Worm (Caenorhabditis elegans): Measurements from ENCODE around the gene bus-18.
"Not testable (repeated sequence)": the region's sequence is repeated elsewhere in the genome, so short reads cannot be mapped to it uniquely, and the experiment has no call there.

bus-18 gene

DNA sequence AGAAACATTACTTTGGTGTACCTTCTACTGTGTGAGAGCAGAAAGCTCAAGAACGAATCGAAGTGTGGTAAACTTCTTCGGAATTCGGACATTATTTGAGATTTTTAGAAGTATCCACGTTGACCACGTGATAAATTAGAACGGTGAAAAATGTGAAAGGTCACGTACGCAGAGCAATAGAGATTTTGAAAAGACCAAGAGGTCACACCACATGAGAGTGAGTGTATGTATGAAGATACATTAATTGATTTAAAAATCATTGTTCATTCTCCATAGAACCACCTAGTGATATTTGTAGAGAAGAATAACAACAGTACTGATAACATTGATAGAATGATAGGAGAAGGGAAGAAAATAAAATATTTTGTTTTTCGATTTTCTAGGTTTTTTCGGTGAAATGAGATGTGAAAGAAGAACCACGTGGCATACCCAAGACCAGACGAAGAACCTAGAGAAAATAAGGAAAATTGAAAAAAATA is 49.0 kb downstream of the bus-18 start, which contains the start of gene pyc-1 (continued):
- peak; percentile 13 for TF ChIP-seq ztf-4 (tag; optimal IDR thresholded peaks at IDR 0.05)
- TF ChIP-seq alr-1 (tag; optimal IDR thresholded peaks at IDR 0.05; ENCODE audit: borderline replicate concordance) = no peak
- TF ChIP-seq lin-35 (GFP tag; optimal IDR thresholded peaks at IDR 0.05) = peak in 1 of 2 experiments; percentile 72
- TF ChIP-seq ama-1 (optimal IDR thresholded peaks at IDR 0.05) = peak; percentile 69
- peak; percentile 8 for TF ChIP-seq snpc-4 (tag; optimal IDR thresholded peaks at IDR 0.05)
- no peak for TF ChIP-seq unc-30 (tag; optimal IDR thresholded peaks at IDR 0.05)
- TF ChIP-seq lin-14 (GFP tag; optimal IDR thresholded peaks at IDR 0.05) = peak; percentile 64
- no peak for TF ChIP-seq skn-1 (tag; optimal IDR thresholded peaks at IDR 0.05)
- TF ChIP-seq mab-9 (GFP tag; IDR thresholded peaks at IDR 0.05) = no peak
- peak; percentile 37 for TF ChIP-seq elt-2 (tag; optimal IDR thresholded peaks at IDR 0.05)
- no peak for TF ChIP-seq isw-1 (GFP tag; IDR thresholded peaks at IDR 0.05)

DNA sequence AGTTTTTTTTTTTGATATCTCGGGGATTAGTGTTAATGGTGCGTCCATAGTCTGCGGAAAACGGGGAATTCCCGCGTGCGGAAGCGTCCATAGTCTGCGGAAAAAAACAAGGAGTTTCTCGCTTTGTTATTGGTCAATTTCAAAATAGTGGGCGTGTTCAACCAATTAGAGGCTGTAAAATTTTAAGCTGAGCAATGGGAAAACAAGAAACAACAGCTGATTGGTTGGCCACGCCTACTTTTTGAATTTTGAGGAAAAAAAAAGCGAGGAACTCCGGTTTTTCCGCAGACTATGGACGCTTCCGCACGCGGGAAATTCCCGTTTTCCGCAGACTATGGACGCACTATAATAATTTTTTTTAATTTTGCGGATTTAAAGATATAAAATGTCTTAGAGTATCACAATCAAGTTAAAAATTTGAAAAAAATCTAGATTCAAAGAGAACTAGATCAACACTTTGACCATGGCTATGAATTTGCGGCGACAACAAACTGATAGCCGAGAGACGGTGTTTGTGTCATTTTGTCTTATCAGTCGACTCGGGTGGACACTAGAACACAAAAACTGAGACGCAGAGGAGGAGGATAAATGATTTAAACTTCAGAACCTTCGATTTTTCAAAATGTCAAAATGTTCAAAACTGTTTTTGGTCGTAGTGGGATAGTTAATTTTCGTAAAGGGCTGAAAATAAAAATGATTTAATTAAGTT is 49.8 kb downstream of the bus-18 start:
- TF ChIP-seq lin-35 (GFP tag; optimal IDR thresholded peaks at IDR 0.05) = peak in 1 of 2 experiments; percentile 17
- peak in 2 of 6 experiments; percentile 27 to 66 for TF ChIP-seq elt-3 (tag; optimal IDR thresholded peaks at IDR 0.05)
- TF ChIP-seq blmp-1 (tag; optimal IDR thresholded peaks at IDR 0.05) = peak; percentile 45
- TF ChIP-seq efl-1 (optimal IDR thresholded peaks at IDR 0.05) = not testable (repeated sequence)
- TF ChIP-seq efl-1 (GFP tag; optimal IDR thresholded peaks at IDR 0.05 in 1 of 2) = peak in 1 of 2 experiments; percentile 58

DNA sequence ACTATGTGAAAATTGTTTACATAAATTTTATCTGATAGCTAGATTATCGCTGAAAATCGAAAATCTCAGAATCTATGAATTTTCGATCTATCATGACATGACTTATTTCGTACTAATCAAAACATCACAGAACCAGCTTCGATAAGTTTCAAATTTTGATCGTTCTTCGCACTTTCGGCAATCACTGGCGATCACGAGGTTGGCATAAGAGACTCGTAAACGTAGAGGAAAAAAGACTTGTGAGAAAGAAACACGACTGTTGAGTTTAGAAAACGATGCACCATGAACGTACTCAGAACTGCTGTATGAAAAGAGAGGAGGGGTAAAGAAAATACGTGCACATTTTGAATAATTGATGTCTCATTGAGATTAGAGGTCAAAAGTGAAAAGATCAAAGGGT is 50.5 kb downstream of the bus-18 start:
- TF ChIP-seq hlh-4 (tag; optimal IDR thresholded peaks at IDR 0.05) (no peak), skn-1 (tag; optimal IDR thresholded peaks at IDR 0.05) (peak; percentile 22), lin-35 (GFP tag; optimal IDR thresholded peaks at IDR 0.05) (peak; percentile 45 to 86), rnt-1 (tag; optimal IDR thresholded peaks at IDR 0.05) (peak; percentile 90), ceh-82 (tag; optimal IDR thresholded peaks at IDR 0.05) (peak in 2 of 3 experiments; percentile 40 to 44), fkh-8 (tag; optimal IDR thresholded peaks at IDR 0.05) (no peak), alr-1 (tag; optimal IDR thresholded peaks at IDR 0.05; ENCODE audit: borderline replicate concordance) (no peak), lin-39 (tag; optimal IDR thresholded peaks at IDR 0.05) (peak; percentile 79), unc-30 (tag; optimal IDR thresholded peaks at IDR 0.05) (no peak), mdl-1 (tag; optimal IDR thresholded peaks at IDR 0.05) (peak in 1 of 2 experiments; percentile 88), ets-5 (GFP tag; IDR thresholded peaks at IDR 0.05) (no peak), nhr-28 (tag; optimal IDR thresholded peaks at IDR 0.05) (no peak), ztf-4 (tag; optimal IDR thresholded peaks at IDR 0.05) (peak; percentile 93), ceh-90 (tag; optimal IDR thresholded peaks at IDR 0.05) (no peak), nhr-20 (tag; optimal IDR thresholded peaks at IDR 0.05) (peak; percentile 97), lsy-2 (tag; optimal IDR thresholded peaks at IDR 0.05) (peak; percentile 75 to 81), nhr-84 (tag; optimal IDR thresholded peaks at IDR 0.05) (no peak), lin-14 (GFP tag; optimal IDR thresholded peaks at IDR 0.05) (peak; percentile 91), lin-15B (tag; optimal IDR thresholded peaks at IDR 0.05) (no peak), efl-1 (optimal IDR thresholded peaks at IDR 0.05) (peak; percentile 34 to 58), efl-1 (GFP tag; optimal IDR thresholded peaks at IDR 0.05 in 1 of 2) (peak; percentile 28 to 94), mef-2 (tag; optimal IDR thresholded peaks at IDR 0.05) (peak; percentile 40), snpc-4 (tag; optimal IDR thresholded peaks at IDR 0.05) (peak; percentile 48), fos-1 (tag; optimal IDR thresholded peaks at IDR 0.05) (peak; percentile 53), nhr-71 (tag; optimal IDR thresholded peaks at IDR 0.05) (peak; percentile 99), zip-4 (GFP tag; optimal IDR thresholded peaks at IDR 0.05) (peak; percentile 28), grh-1 (GFP tag; IDR thresholded peaks at IDR 0.05) (peak; percentile 64), nhr-11 (tag; optimal IDR thresholded peaks at IDR 0.05) (peak; percentile 66), mep-1 (tag; optimal IDR thresholded peaks at IDR 0.05) (peak; percentile 90), isw-1 (GFP tag; IDR thresholded peaks at IDR 0.05) (no peak), ceh-8 (GFP tag; optimal IDR thresholded peaks at IDR 0.05) (no peak), tlp-1 (tag; optimal IDR thresholded peaks at IDR 0.05) (no peak), C16A3.4 (tag; optimal IDR thresholded peaks at IDR 0.05) (peak; percentile 75), fkh-10 (GFP tag; optimal IDR thresholded peaks at IDR 0.05) (no peak), hlh-17 (GFP tag; optimal IDR thresholded peaks at IDR 0.05; ENCODE audit: borderline replicate concordance) (no peak), dsc-1 (tag; optimal IDR thresholded peaks at IDR 0.05) (no peak), nhr-76 (tag; optimal IDR thresholded peaks at IDR 0.05) (no peak), C04F5.9 (tag; optimal IDR thresholded peaks at IDR 0.05) (peak; percentile 28), snu-23 (GFP tag; optimal IDR thresholded peaks at IDR 0.05) (peak; percentile 94), blmp-1 (tag; optimal IDR thresholded peaks at IDR 0.05) (peak; percentile 73), lin-13 (GFP tag; optimal IDR thresholded peaks at IDR 0.05) (peak; percentile 76)

All from whole organism, L1 larva.